Worm (Caenorhabditis elegans): ENCODE results near the gene T27D12.6.

T27D12.6 gene

ce11 chrII:11874674-11875198 is 39.4 kb downstream of the T27D12.6 start, which contains the start of the genes npp-3 and top-2 (continued):
- TF ChIP-seq ceh-30 (tag; optimal IDR thresholded peaks at IDR 0.05) (no peak), fax-1 (tag; optimal IDR thresholded peaks at IDR 0.05) (no peak), unc-42 (tag; optimal IDR thresholded peaks at IDR 0.05) (peak; percentile 76), pha-4 (tag; optimal IDR thresholded peaks at IDR 0.05) (no peak), pag-3 (tag; optimal IDR thresholded peaks at IDR 0.05; ENCODE audit: borderline replicate concordance) (no peak), unc-55 (GFP tag; optimal IDR thresholded peaks at IDR 0.05) (peak; percentile 74), pha-2 (tag; optimal IDR thresholded peaks at IDR 0.05) (no peak), fkh-6 (tag; optimal IDR thresholded peaks at IDR 0.05) (no peak), ceh-48 (tag; optimal IDR thresholded peaks at IDR 0.05) (no peak), dve-1 (tag; optimal IDR thresholded peaks at IDR 0.05) (peak; percentile 55), ztf-16 (tag; optimal IDR thresholded peaks at IDR 0.05) (no peak), sox-2 (GFP tag; IDR thresholded peaks at IDR 0.05) (no peak), ceh-45 (GFP tag; IDR thresholded peaks at IDR 0.05) (no peak), odd-2 (tag; optimal IDR thresholded peaks at IDR 0.05) (no peak), unc-3 (GFP tag; conservative IDR thresholded peaks at IDR 0.05) (no peak), unc-3 (tag; optimal IDR thresholded peaks at IDR 0.05) (no peak), hlh-30 (tag; optimal IDR thresholded peaks at IDR 0.05; ENCODE audit: insufficient read depth) (peak; percentile 51), F13H6.1 (tag; optimal IDR thresholded peaks at IDR 0.05) (no peak), zip-5 (tag; optimal IDR thresholded peaks at IDR 0.05) (no peak), pat-9 (tag; optimal IDR thresholded peaks at IDR 0.05) (no peak), hlh-6 (tag; optimal IDR thresholded peaks at IDR 0.05) (no peak), nhr-232 (tag; optimal IDR thresholded peaks at IDR 0.05) (no peak), pax-1 (tag; optimal IDR thresholded peaks at IDR 0.05) (no peak), npax-4 (tag; optimal IDR thresholded peaks at IDR 0.05) (no peak), ceh-19 (GFP tag; optimal IDR thresholded peaks at IDR 0.05) (no peak), nhr-11 (tag; optimal IDR thresholded peaks at IDR 0.05) (no peak), C38D4.7 (GFP tag; optimal IDR thresholded peaks at IDR 0.05) (no peak), mec-3 (tag; optimal IDR thresholded peaks at IDR 0.05; ENCODE audit: borderline replicate concordance) (no peak), ama-1 (optimal IDR thresholded peaks at IDR 0.05) (no peak), lin-11 (tag; optimal IDR thresholded peaks at IDR 0.05) (no peak), T23F11.4 (GFP tag; optimal IDR thresholded peaks at IDR 0.05) (no peak), ceh-31 (tag; optimal IDR thresholded peaks at IDR 0.05) (peak; percentile 74), ahr-1 (tag; optimal IDR thresholded peaks at IDR 0.05) (no peak), sdc-2 (tag; optimal IDR thresholded peaks at IDR 0.05) (no peak), ref-2 (tag; optimal IDR thresholded peaks at IDR 0.05) (peak; percentile 62), elt-4 (tag; optimal IDR thresholded peaks at IDR 0.05) (no peak), ceh-22 (tag; optimal IDR thresholded peaks at IDR 0.05) (no peak), hlh-13 (GFP tag; optimal IDR thresholded peaks at IDR 0.05) (no peak), madf-2 (tag; optimal IDR thresholded peaks at IDR 0.05) (no peak), pros-1 (tag; optimal IDR thresholded peaks at IDR 0.05) (peak; percentile 45), ceh-24 (tag; optimal IDR thresholded peaks at IDR 0.05) (no peak), rnt-1 (tag; optimal IDR thresholded peaks at IDR 0.05) (no peak), pqm-1 (tag; optimal IDR thresholded peaks at IDR 0.05) (no peak), dmd-4 (tag; optimal IDR thresholded peaks at IDR 0.05; ENCODE audit: borderline replicate concordance) (no peak)

- TF ChIP-seq K02D7.2 (tag; optimal IDR thresholded peaks at IDR 0.05): no peak
- no peak for TF ChIP-seq F13H6.1 (tag; optimal IDR thresholded peaks at IDR 0.05)
- TF ChIP-seq ceh-30 (tag; optimal IDR thresholded peaks at IDR 0.05): no peak
- no peak for TF ChIP-seq C08G9.2 (tag; optimal IDR thresholded peaks at IDR 0.05)
- no peak for TF ChIP-seq pag-3 (tag; optimal IDR thresholded peaks at IDR 0.05; ENCODE audit: borderline replicate concordance)
- no peak for TF ChIP-seq ttx-3 (tag; optimal IDR thresholded peaks at IDR 0.05)
- TF ChIP-seq lim-6 (tag; optimal IDR thresholded peaks at IDR 0.05): no peak
- no peak for TF ChIP-seq nhr-232 (tag; optimal IDR thresholded peaks at IDR 0.05)
- TF ChIP-seq ceh-34 (tag; optimal IDR thresholded peaks at IDR 0.05): no peak
- TF ChIP-seq ceh-22 (tag; optimal IDR thresholded peaks at IDR 0.05): no peak
- TF ChIP-seq eyg-1 (tag; optimal IDR thresholded peaks at IDR 0.05): no peak
- no peak for TF ChIP-seq fkh-10 (GFP tag; optimal IDR thresholded peaks at IDR 0.05)
- no peak for TF ChIP-seq hlh-15 (tag; optimal IDR thresholded peaks at IDR 0.05)
- no peak for TF ChIP-seq unc-55 (GFP tag; optimal IDR thresholded peaks at IDR 0.05)
- TF ChIP-seq ceh-18 (tag; optimal IDR thresholded peaks at IDR 0.05): no peak
- no peak for TF ChIP-seq ceh-24 (tag; optimal IDR thresholded peaks at IDR 0.05)
- no peak for TF ChIP-seq ceh-9 (tag; optimal IDR thresholded peaks at IDR 0.05)
Measured at ce11 chrII:11879784-11880183, 44.5 kb downstream of the T27D12.6 start.

Data from whole organism, late embryonic.